Fruit fly (Drosophila melanogaster) whole organism, embryonic: ENCODE results near the gene Rab3GAP1.
A peak's percentile ranks its signal among the peaks of the same experiment; 100 is the strongest.

Experiments
- Ada2b ChIP-seq: fragments of 200-800 bp; sonication (Bioruptor generic); IDR thresholded peaks from 2 replicates; pipeline ENCODE4 v1.3.6; 2022; ENCODE audit warnings: missing biosample characterization, missing genetic modification characterization
- Aef1 ChIP-seq: fragments of 200-800 bp; sonication (Bioruptor generic); IDR thresholded peaks from 3 replicates; pipeline ENCODE4 v1.3.6; 2022; ENCODE audit warnings: missing biosample characterization, missing genetic modification characterization
- Awh ChIP-seq: fragments of 200-800 bp; sonication (Bioruptor generic); IDR thresholded peaks from 2 replicates; pipeline ENCODE4, ENCODE4 v1.3.6; 2022; ENCODE audit warnings: missing biosample characterization, missing genetic modification characterization
- CG10543 ChIP-seq: fragments of 200-800 bp; sonication (Bioruptor generic); optimal IDR thresholded peaks from 3 replicates; lab custom pipeline; 2017; ENCODE audit warnings: missing biosample characterization, mild to moderate bottlenecking, missing genetic modification characterization, moderate library complexity
- CG11504 ChIP-seq: fragments of 200-800 bp; sonication (Bioruptor generic); optimal IDR thresholded peaks from 3 replicates; lab custom pipeline; 2019; ENCODE audit warnings: missing biosample characterization, mild to moderate bottlenecking, missing genetic modification characterization, moderate library complexity
- CG14860 ChIP-seq: fragments of 200-800 bp; sonication (Bioruptor generic); IDR thresholded peaks from 3 replicates; pipeline ENCODE4 v1.3.6; 2022; ENCODE audit warnings: missing biosample characterization, missing genetic modification characterization; ENCODE audit not compliant: partially characterized antibody
- CG1647 ChIP-seq: fragments of 200-800 bp; sonication (Bioruptor generic); optimal IDR thresholded peaks from 3 replicates; lab custom pipeline; 2016; ENCODE audit warnings: missing biosample characterization, missing genetic modification characterization
- CG17359 ChIP-seq: fragments of 200-800 bp; sonication (Bioruptor generic); optimal IDR thresholded peaks from 3 replicates; lab custom pipeline; 2018; ENCODE audit warnings: missing biosample characterization, mild to moderate bottlenecking, missing genetic modification characterization, moderate library complexity
- CG17829 ChIP-seq: fragments of 200-800 bp; optimal IDR thresholded peaks from 2 replicates; lab custom pipeline; 2019; ENCODE audit warnings: missing biosample characterization, mild to moderate bottlenecking, missing genetic modification characterization, moderate library complexity
- CG32532 ChIP-seq: fragments of 200-800 bp; sonication (Bioruptor generic); IDR thresholded peaks from 2 replicates; pipeline ENCODE4 v1.3.6; 2022; ENCODE audit warnings: missing biosample characterization, missing genetic modification characterization
- CG32772 ChIP-seq: fragments of 200-800 bp; sonication (Bioruptor generic); IDR thresholded peaks from 2 replicates; pipeline ENCODE4 v1.3.6; 2022; ENCODE audit warnings: missing biosample characterization, missing genetic modification characterization
- CG3281 ChIP-seq: fragments of 200-800 bp; sonication (Bioruptor generic); optimal IDR thresholded peaks from 3 replicates; lab custom pipeline; 2017; ENCODE audit warnings: missing biosample characterization, mild to moderate bottlenecking, missing genetic modification characterization
- CG33213 ChIP-seq: fragments of 200-800 bp; sonication (Bioruptor generic); optimal IDR thresholded peaks from 3 replicates; lab custom pipeline; 2016; ENCODE audit warnings: missing biosample characterization, missing genetic modification characterization
- CG3407 ChIP-seq: fragments of 200-800 bp; sonication (Bioruptor generic); optimal IDR thresholded peaks from 2 replicates; lab custom pipeline; 2018; ENCODE audit warnings: missing biosample characterization, mild to moderate bottlenecking, missing genetic modification characterization
- CG4404 ChIP-seq: fragments of 200-800 bp; sonication (Bioruptor generic); IDR thresholded peaks from 2 replicates; pipeline ENCODE4 v1.3.6; 2022; ENCODE audit warnings: missing biosample characterization, missing genetic modification characterization
- CG7987 ChIP-seq: fragments of 200-800 bp; sonication (Bioruptor generic); optimal IDR thresholded peaks from 2 replicates; lab custom pipeline; 2018; ENCODE audit warnings: missing biosample characterization, mild to moderate bottlenecking, missing genetic modification characterization, moderate library complexity
- CG8290 ChIP-seq, 3 experiments: fragments of 200-800 bp; sonication (Bioruptor generic); optimal IDR thresholded peaks; 2 replicates each; lab custom pipeline; 2016 to 2019; ENCODE audit warnings: missing biosample characterization in 3 of 3, missing genetic modification characterization in 3 of 3, mild to moderate bottlenecking in 2 of 3, moderate library complexity in 1 of 3
- Dip2 ChIP-seq: fragments of 200-800 bp; sonication (Bioruptor generic); IDR thresholded peaks from 2 replicates; pipeline ENCODE4 v1.3.6; 2022; ENCODE audit warnings: missing biosample characterization, missing genetic modification characterization
- Dp ChIP-seq: fragments of 200-800 bp; sonication (Bioruptor generic); optimal IDR thresholded peaks from 2 replicates; lab custom pipeline; 2018; ENCODE audit warnings: missing biosample characterization, mild to moderate bottlenecking, missing genetic modification characterization, moderate library complexity
- Eip74EF ChIP-seq, 2 experiments: fragments of 200-800 bp in 1 of 2; fragments of >200 bp in 1 of 2; sonication (Bioruptor generic) in 1 of 2; optimal IDR thresholded peaks; 2 replicates each; lab custom pipeline; 2017 to 2019; ENCODE audit warnings: missing biosample characterization in 2 of 2, missing genetic modification characterization in 2 of 2, mild to moderate bottlenecking in 1 of 2, moderate library complexity in 1 of 2
- GATAe ChIP-seq: fragments of 200-800 bp; sonication (Bioruptor generic); conservative IDR thresholded peaks from 2 replicates; pipeline ENCODE4 v1.3.6; 2022; ENCODE audit warnings: missing biosample characterization, missing genetic modification characterization
- HLH3B ChIP-seq: fragments of 200-800 bp; sonication (Bioruptor generic); IDR thresholded peaks from 2 replicates; pipeline ENCODE4 v1.3.6; 2022; ENCODE audit warnings: missing biosample characterization, missing genetic modification characterization
- Hmr ChIP-seq: fragments of 200-800 bp; sonication (Bioruptor generic); optimal IDR thresholded peaks from 3 replicates; lab custom pipeline; 2017; ENCODE audit warnings: mild to moderate bottlenecking, missing biosample characterization, missing genetic modification reagents, missing genetic modification characterization
- Hr3 ChIP-seq: fragments of 200-800 bp; sonication (Bioruptor generic); optimal IDR thresholded peaks from 3 replicates; lab custom pipeline; 2016; ENCODE audit warnings: missing biosample characterization, missing genetic modification characterization
- Opbp ChIP-seq: fragments of 200-800 bp; sonication (Bioruptor generic); IDR thresholded peaks from 3 replicates; pipeline ENCODE4 v1.3.6; 2022; ENCODE audit warnings: missing biosample characterization, missing genetic modification characterization; ENCODE audit not compliant: partially characterized antibody
- PHDP ChIP-seq: fragments of 200-800 bp; sonication (Bioruptor generic); optimal IDR thresholded peaks from 3 replicates; lab custom pipeline; 2018; ENCODE audit warnings: missing biosample characterization, mild to moderate bottlenecking, missing genetic modification characterization, moderate library complexity
- Poxn ChIP-seq: fragments of 200-800 bp; sonication (Bioruptor generic); IDR thresholded peaks from 2 replicates; pipeline ENCODE4 v1.3.6; 2022; ENCODE audit warnings: missing biosample characterization, missing genetic modification characterization
- abd-A ChIP-seq: fragments of 200-800 bp; sonication (Bioruptor generic); optimal IDR thresholded peaks from 3 replicates; lab custom pipeline; 2019; ENCODE audit warnings: missing biosample characterization, mild to moderate bottlenecking, missing genetic modification characterization, moderate library complexity
- chinmo ChIP-seq: fragments of 200-800 bp; sonication (Bioruptor generic); IDR thresholded peaks from 4 replicates; pipeline ENCODE4 v1.3.6; 2022; ENCODE audit warnings: missing biosample characterization, missing genetic modification characterization; ENCODE audit not compliant: partially characterized antibody
- crc ChIP-seq: fragments of 200-800 bp; sonication (Bioruptor generic); optimal IDR thresholded peaks from 2 replicates; lab custom pipeline; 2016; ENCODE audit warnings: missing biosample characterization, missing genetic modification characterization
- crol ChIP-seq: fragments of 200-800 bp; sonication (Bioruptor generic); IDR thresholded peaks from 2 replicates; pipeline ENCODE4 v1.3.6; 2022; ENCODE audit warnings: missing biosample characterization, missing genetic modification characterization
- cwo ChIP-seq: fragments of 200-800 bp; sonication (Bioruptor generic); optimal IDR thresholded peaks from 3 replicates; lab custom pipeline; 2017; ENCODE audit warnings: missing biosample characterization, missing genetic modification characterization, mild to moderate bottlenecking, moderate library complexity, missing genetic modification reagents
- dysf ChIP-seq: fragments of 200-800 bp; sonication (Bioruptor generic); IDR thresholded peaks from 3 replicates; pipeline ENCODE4 v1.3.6; 2022; ENCODE audit warnings: missing biosample characterization, missing genetic modification characterization
- en ChIP-seq: fragments of 200-800 bp; sonication (Bioruptor generic); optimal IDR thresholded peaks from 2 replicates; lab custom pipeline; 2016; ENCODE audit warnings: missing biosample characterization, missing genetic modification characterization
- fd96Cb ChIP-seq: fragments of 200-800 bp; sonication (Bioruptor generic); optimal IDR thresholded peaks from 2 replicates; lab custom pipeline; 2018; ENCODE audit warnings: missing biosample characterization, mild to moderate bottlenecking, missing genetic modification characterization, moderate library complexity
- ftz-f1 ChIP-seq: fragments of 200-800 bp; sonication (Bioruptor generic); optimal IDR thresholded peaks from 2 replicates; lab custom pipeline; 2016; ENCODE audit warnings: missing biosample characterization, missing genetic modification characterization
- lola ChIP-seq, 3 experiments: fragments of >200 bp in 2 of 3; fragments of 200-800 bp in 1 of 3; sonication (Bioruptor generic) in 1 of 3; optimal IDR thresholded peaks; 2 replicates each; lab custom pipeline; 2017 to 2019; ENCODE audit warnings: missing biosample characterization in 3 of 3, missing genetic modification characterization in 3 of 3, mild to moderate bottlenecking in 1 of 3, moderate library complexity in 1 of 3
- mld ChIP-seq: fragments of 200-800 bp; sonication (Bioruptor generic); IDR thresholded peaks from 3 replicates; pipeline ENCODE4 v1.3.6; 2022; ENCODE audit warnings: missing biosample characterization, missing genetic modification characterization; ENCODE audit not compliant: partially characterized antibody
- nmo ChIP-seq: fragments of 200-800 bp; sonication (Bioruptor generic); optimal IDR thresholded peaks from 2 replicates; lab custom pipeline; 2018; ENCODE audit warnings: missing biosample characterization, mild to moderate bottlenecking, missing genetic modification characterization, moderate library complexity
- nom ChIP-seq: fragments of 200-800 bp; sonication (Bioruptor generic); optimal IDR thresholded peaks from 2 replicates; lab custom pipeline; 2017; ENCODE audit warnings: missing biosample characterization, missing genetic modification characterization, mild to moderate bottlenecking, moderate library complexity, missing genetic modification reagents
- p53 ChIP-seq: fragments of 200-800 bp; sonication (Bioruptor generic); optimal IDR thresholded peaks from 2 replicates; lab custom pipeline; 2016; ENCODE audit warnings: missing biosample characterization, missing genetic modification characterization
- pros ChIP-seq: fragments of 200-800 bp; sonication (Bioruptor generic); optimal IDR thresholded peaks from 3 replicates; lab custom pipeline; 2019; ENCODE audit warnings: missing biosample characterization, mild to moderate bottlenecking, missing genetic modification characterization, moderate library complexity
- seq ChIP-seq: fragments of 200-800 bp; sonication (Bioruptor generic); IDR thresholded peaks from 2 replicates; pipeline ENCODE4 v1.3.6; 2022; ENCODE audit warnings: missing biosample characterization, missing genetic modification characterization
- slbo ChIP-seq: fragments of 200-800 bp; sonication (Bioruptor generic); IDR thresholded peaks from 2 replicates; pipeline ENCODE4 v1.3.6; 2022; ENCODE audit warnings: missing biosample characterization, missing genetic modification characterization
- sr ChIP-seq: fragments of 200-800 bp; sonication (Bioruptor generic); IDR thresholded peaks from 3 replicates; pipeline ENCODE4 v1.3.6; 2022; ENCODE audit warnings: missing biosample characterization, missing genetic modification characterization
- ttk ChIP-seq: fragments of 200-800 bp; sonication (Bioruptor generic); IDR thresholded peaks from 2 replicates; pipeline ENCODE4 v2.1.2; 2022; ENCODE audit warnings: missing biosample characterization, missing genetic modification characterization
- zfh1 ChIP-seq: fragments of 200-800 bp; sonication (Bioruptor generic); IDR thresholded peaks from 3 replicates; pipeline ENCODE4 v1.3.6; 2022; ENCODE audit warnings: missing biosample characterization, missing genetic modification characterization

The Rab3GAP1 gene

dm6 chr2L:1655858-1656257 lies 44.9 kb upstream of the Rab3GAP1 start (continued):
- TF ChIP-seq HLH3B (GFP tag; lab: Robert Waterston, UW) = peak; percentile 52; the same call in 1 of the 2 replicates
- TF ChIP-seq Aef1 (GFP tag; lab: Robert Waterston, UW) = peak; percentile 46; the same call in 1 of the 3 replicates
- TF ChIP-seq CG3281 (GFP tag; lab: Kevin White, UChicago) = peak; percentile 22
- TF ChIP-seq CG1647 (GFP tag; lab: Kevin White, UChicago) = no peak
- no peak; the same call in 1 of the 2 replicates for TF ChIP-seq ttk (GFP tag; lab: Robert Waterston, UW)
- TF ChIP-seq nmo (GFP tag; lab: Kevin White, UChicago) = peak; percentile 39
- TF ChIP-seq seq (GFP tag; lab: Robert Waterston, UW) = 0 out of 2 replicates have a peak, but pooled peaks have one; percentile 21
- TF ChIP-seq PHDP (tag; lab: Kevin White, UChicago) = peak; percentile 40
- TF ChIP-seq CG11504 (tag; lab: Kevin White, UChicago) = peak; percentile 54
- TF ChIP-seq cwo (GFP tag; lab: Kevin White, UChicago) = peak; percentile 5
- no peak for TF ChIP-seq CG14860 (GFP tag; lab: Robert Waterston, UW)
- TF ChIP-seq GATAe (GFP tag; lab: Robert Waterston, UW) = 0 out of 2 replicates have a peak, but pooled peaks have one; percentile 31
- no peak for TF ChIP-seq CG33213
- no peak for TF ChIP-seq nom (GFP tag; lab: Kevin White, UChicago)
- no peak for TF ChIP-seq fd96Cb (tag; lab: Kevin White, UChicago)
- no peak for TF ChIP-seq crc (GFP tag; lab: Kevin White, UChicago)
- TF ChIP-seq CG4404 = no peak
- TF ChIP-seq CG17359 = peak; percentile 42
- no peak for TF ChIP-seq Poxn (GFP tag; lab: Robert Waterston, UW)
- TF ChIP-seq slbo (GFP tag; lab: Robert Waterston, UW) = peak; percentile 50

dm6 chr2L:1654217-1654616 lies 43.3 kb upstream of the Rab3GAP1 start:
- TF ChIP-seq mld (GFP tag; lab: Robert Waterston, UW) (0 out of 3 replicates have a peak, but pooled peaks have one; percentile 35), lola (GFP tag; optimal IDR thresholded peaks at IDR 0.05; lab: Kevin White, UChicago) (no peak), dysf (GFP tag; lab: Robert Waterston, UW) (peak; percentile 42; the same call in 1 of the 3 replicates), ttk (GFP tag; lab: Robert Waterston, UW) (peak; percentile 62), Opbp (GFP tag; lab: Robert Waterston, UW) (no peak), ftz-f1 (GFP tag; lab: Kevin White, UChicago) (peak; percentile 17), crc (GFP tag; lab: Kevin White, UChicago) (no peak), Hr3 (GFP tag; lab: Kevin White, UChicago) (peak; percentile 62), pros (GFP tag; lab: Kevin White, UChicago) (peak; percentile 89), abd-A (tag; lab: Kevin White, UChicago) (peak; percentile 61), Hmr (GFP tag; lab: Kevin White, UChicago) (no peak), Ada2b (GFP tag; lab: Robert Waterston, UW) (peak; percentile 23; the same call in 1 of the 2 replicates), sr (GFP tag; lab: Robert Waterston, UW) (0 out of 3 replicates have a peak, but pooled peaks have one; percentile 23), en (GFP tag; lab: Kevin White, UChicago) (no peak), chinmo (GFP tag; lab: Robert Waterston, UW) (peak; percentile 100), CG3407 (GFP tag; lab: Kevin White, UChicago) (no peak), Eip74EF (GFP tag; optimal IDR thresholded peaks at IDR 0.05; lab: Kevin White, UChicago) (peak in 1 of 2 experiments; percentile 58), CG32532 (GFP tag; lab: Robert Waterston, UW) (peak; percentile 52), Awh (GFP tag; lab: Robert Waterston, UW) (0 out of 2 replicates have a peak, but pooled peaks have one; percentile 40), CG32772 (0 out of 2 replicates have a peak, but pooled peaks have one; percentile 31), zfh1 (GFP tag; lab: Robert Waterston, UW) (no peak), Dip2 (no peak), cwo (GFP tag; lab: Kevin White, UChicago) (peak; percentile 47), Dp (GFP tag; lab: Kevin White, UChicago) (no peak), crol (peak; percentile 86), p53 (peak; percentile 1), CG8290 (GFP tag; optimal IDR thresholded peaks at IDR 0.05; lab: Kevin White, UChicago) (no peak), CG8290 (tag; optimal IDR thresholded peaks at IDR 0.05; lab: Kevin White, UChicago) (no peak), Aef1 (GFP tag; lab: Robert Waterston, UW) (peak; percentile 55), CG7987 (GFP tag; lab: Kevin White, UChicago) (peak; percentile 28), CG10543 (GFP tag; lab: Kevin White, UChicago) (peak; percentile 33), CG17829 (tag; lab: Kevin White, UChicago) (peak; percentile 2)
